Fruit fly (Drosophila melanogaster) whole organism, embryonic: ENCODE measurements around the gene Sfp79B.

Experiments used
- Antp ChIP-seq: fragments of 200-800 bp; sonication (Bioruptor generic); optimal IDR thresholded peaks from 3 replicates; lab custom pipeline; 2016; ENCODE audit warnings: missing biosample characterization, missing genetic modification characterization
- Asciz ChIP-seq: fragments of 200-800 bp; sonication (Bioruptor generic); optimal IDR thresholded peaks from 2 replicates; lab custom pipeline; 2017; ENCODE audit warnings: missing biosample characterization, mild to moderate bottlenecking, missing genetic modification characterization, missing genetic modification reagents
- Awh ChIP-seq: fragments of 200-800 bp; sonication (Bioruptor generic); IDR thresholded peaks from 2 replicates; pipeline ENCODE4, ENCODE4 v1.3.6; 2022; ENCODE audit warnings: missing biosample characterization, missing genetic modification characterization
- B-H1 ChIP-seq: fragments of 200-800 bp; sonication (Bioruptor generic); IDR thresholded peaks from 3 replicates; pipeline ENCODE4 v1.3.6; 2022; ENCODE audit warnings: missing biosample characterization, missing genetic modification characterization
- B-H2 ChIP-seq: fragments of 200-800 bp; sonication (Bioruptor generic); optimal IDR thresholded peaks from 2 replicates; lab custom pipeline; 2018; ENCODE audit warnings: missing biosample characterization, mild to moderate bottlenecking, missing genetic modification characterization
- BtbVII ChIP-seq: fragments of 200-800 bp; sonication (Bioruptor generic); optimal IDR thresholded peaks from 3 replicates; lab custom pipeline; 2017; ENCODE audit warnings: missing biosample characterization, mild to moderate bottlenecking, missing genetic modification characterization
- CG10959 ChIP-seq: fragments of 200-800 bp; sonication (Bioruptor generic); IDR thresholded peaks from 2 replicates; pipeline ENCODE4 v1.3.6; 2022; ENCODE audit warnings: missing biosample characterization, missing genetic modification characterization
- CG11456 ChIP-seq: fragments of 200-800 bp; sonication (Bioruptor generic); IDR thresholded peaks from 3 replicates; pipeline ENCODE4 v1.3.6; 2022; ENCODE audit warnings: missing biosample characterization, missing genetic modification characterization
- CG11696 ChIP-seq: fragments of 200-800 bp; sonication (Bioruptor generic); IDR thresholded peaks from 2 replicates; pipeline ENCODE4 v1.3.6; 2022; ENCODE audit warnings: missing biosample characterization, missing genetic modification characterization
- CG13624 ChIP-seq: fragments of 200-800 bp; sonication (Bioruptor generic); optimal IDR thresholded peaks from 2 replicates; lab custom pipeline; 2016; ENCODE audit warnings: missing biosample characterization, missing genetic modification characterization
- CG13775 ChIP-seq: fragments of 200-800 bp; sonication (Bioruptor generic); optimal IDR thresholded peaks from 3 replicates; lab custom pipeline; 2017; ENCODE audit warnings: missing biosample characterization, mild to moderate bottlenecking, missing genetic modification characterization
- CG15011 ChIP-seq: fragments of 200-800 bp; sonication (Bioruptor generic); optimal IDR thresholded peaks from 3 replicates; lab custom pipeline; 2018; ENCODE audit warnings: missing biosample characterization, mild to moderate bottlenecking, missing genetic modification characterization
- CG15073 ChIP-seq: fragments of 200-800 bp; sonication (Bioruptor generic); optimal IDR thresholded peaks from 2 replicates; lab custom pipeline; 2016; ENCODE audit warnings: missing biosample characterization, missing genetic modification characterization
- CG2129 ChIP-seq: fragments of 200-800 bp; sonication (Bioruptor generic); IDR thresholded peaks from 2 replicates; pipeline ENCODE4 v1.3.6; 2022; ENCODE audit warnings: missing biosample characterization, missing genetic modification characterization; ENCODE audit not compliant: partially characterized antibody
- CG34422 ChIP-seq: fragments of 200-800 bp; sonication (Bioruptor generic); IDR thresholded peaks from 3 replicates; pipeline ENCODE4 v1.3.6; 2022; ENCODE audit warnings: missing biosample characterization, missing genetic modification characterization
- CG42726 ChIP-seq: fragments of 200-800 bp; sonication (Bioruptor generic); IDR thresholded peaks from 2 replicates; pipeline ENCODE4 v1.3.6; 2022; ENCODE audit warnings: missing biosample characterization, missing genetic modification characterization; ENCODE audit not compliant: partially characterized antibody
- CG4360 ChIP-seq: fragments of 200-800 bp; sonication (Bioruptor generic); IDR thresholded peaks from 2 replicates; pipeline ENCODE4 v1.3.6; 2022; ENCODE audit warnings: missing biosample characterization, missing genetic modification characterization
- CG4707 ChIP-seq: fragments of 200-800 bp; sonication (Bioruptor generic); optimal IDR thresholded peaks from 2 replicates; lab custom pipeline; 2018; ENCODE audit warnings: missing biosample characterization, mild to moderate bottlenecking, missing genetic modification characterization, moderate library complexity
- CG5180 ChIP-seq: fragments of 200-800 bp; sonication (Bioruptor generic); optimal IDR thresholded peaks from 3 replicates; lab custom pipeline; 2017; ENCODE audit warnings: missing biosample characterization, missing genetic modification characterization, mild to moderate bottlenecking, moderate library complexity, missing genetic modification reagents
- CG5245 ChIP-seq: fragments of 200-800 bp; sonication (Bioruptor generic); optimal IDR thresholded peaks from 3 replicates; lab custom pipeline; 2016; ENCODE audit warnings: missing biosample characterization, missing genetic modification characterization
- CG7987 ChIP-seq: fragments of 200-800 bp; sonication (Bioruptor generic); optimal IDR thresholded peaks from 2 replicates; lab custom pipeline; 2018; ENCODE audit warnings: missing biosample characterization, mild to moderate bottlenecking, missing genetic modification characterization, moderate library complexity
- CTCF ChIP-seq: fragments of 200-800 bp; sonication (Bioruptor generic); optimal IDR thresholded peaks from 2 replicates; lab custom pipeline; 2017; ENCODE audit warnings: missing biosample characterization, mild to moderate bottlenecking, missing genetic modification characterization, moderate library complexity
- Camta ChIP-seq: fragments of 200-800 bp; sonication (Bioruptor generic); optimal IDR thresholded peaks from 2 replicates; lab custom pipeline; 2016; ENCODE audit warnings: missing biosample characterization, missing genetic modification characterization
- Chrac-16 ChIP-seq: fragments of 200-800 bp; sonication (Bioruptor generic); optimal IDR thresholded peaks from 3 replicates; lab custom pipeline; 2016; ENCODE audit warnings: missing biosample characterization, missing genetic modification characterization
- D19A ChIP-seq: fragments of 200-800 bp; optimal IDR thresholded peaks from 3 replicates; lab custom pipeline; 2019; ENCODE audit warnings: missing biosample characterization, mild to moderate bottlenecking, missing genetic modification characterization, moderate library complexity
- Dfd ChIP-seq, 2 experiments: fragments of >200 bp; optimal IDR thresholded peaks; 2 replicates each; lab custom pipeline; 2017; ENCODE audit warnings: missing biosample characterization in 2 of 2, missing genetic modification characterization in 2 of 2
- Elba2 ChIP-seq: fragments of 200-800 bp; sonication (Bioruptor generic); optimal IDR thresholded peaks from 3 replicates; lab custom pipeline; 2016; ENCODE audit warnings: missing biosample characterization, missing genetic modification characterization
- Hsf ChIP-seq: fragments of 200-800 bp; sonication (Bioruptor generic); optimal IDR thresholded peaks from 3 replicates; lab custom pipeline; 2016; ENCODE audit warnings: missing biosample characterization, missing genetic modification characterization
- Meics ChIP-seq: fragments of 200-800 bp; sonication (Bioruptor generic); optimal IDR thresholded peaks from 2 replicates; lab custom pipeline; 2017; ENCODE audit warnings: missing biosample characterization, mild to moderate bottlenecking, missing genetic modification characterization
- NFAT ChIP-seq: fragments of 200-800 bp; sonication (Bioruptor generic); IDR thresholded peaks from 2 replicates; pipeline ENCODE4 v1.3.6; 2022; ENCODE audit warnings: missing biosample characterization, missing genetic modification characterization
- Oaz ChIP-seq: fragments of 200-800 bp; sonication (Bioruptor generic); IDR thresholded peaks from 2 replicates; pipeline ENCODE4 v1.3.6; 2022; ENCODE audit warnings: missing biosample characterization, missing genetic modification characterization
- Optix ChIP-seq: fragments of 200-800 bp; sonication (Bioruptor generic); IDR thresholded peaks from 3 replicates; pipeline ENCODE4 v1.3.6; 2022; ENCODE audit warnings: missing biosample characterization, missing genetic modification characterization
- Poxn ChIP-seq: fragments of 200-800 bp; sonication (Bioruptor generic); IDR thresholded peaks from 2 replicates; pipeline ENCODE4 v1.3.6; 2022; ENCODE audit warnings: missing biosample characterization, missing genetic modification characterization
- Side ChIP-seq: fragments of 200-800 bp; sonication (Bioruptor generic); optimal IDR thresholded peaks from 2 replicates; lab custom pipeline; 2016; ENCODE audit warnings: missing biosample characterization, missing genetic modification characterization
- Six4 ChIP-seq: fragments of 200-800 bp; sonication (Bioruptor generic); optimal IDR thresholded peaks from 2 replicates; lab custom pipeline; 2016; ENCODE audit warnings: missing biosample characterization, missing genetic modification characterization
- ab ChIP-seq: fragments of 200-800 bp; sonication (Bioruptor generic); optimal IDR thresholded peaks from 2 replicates; lab custom pipeline; 2016; ENCODE audit warnings: missing biosample characterization, missing genetic modification characterization
- bigmax ChIP-seq: fragments of 200-800 bp; sonication (Bioruptor generic); optimal IDR thresholded peaks from 2 replicates; lab custom pipeline; 2018; ENCODE audit warnings: missing biosample characterization, mild to moderate bottlenecking, missing genetic modification characterization
- bsh ChIP-seq, 2 experiments: fragments of 200-800 bp; sonication (Bioruptor generic); optimal IDR thresholded peaks; 2 replicates each; lab custom pipeline; 2017 to 2018; ENCODE audit warnings: mild to moderate bottlenecking in 2 of 2, missing biosample characterization in 2 of 2, missing genetic modification characterization in 2 of 2, moderate library complexity in 1 of 2
- cato ChIP-seq: fragments of 200-800 bp; sonication (Bioruptor generic); optimal IDR thresholded peaks from 2 replicates; lab custom pipeline; 2016; ENCODE audit warnings: missing biosample characterization, missing genetic modification characterization, borderline replicate concordance
- corto ChIP-seq: fragments of 200-800 bp; sonication (Bioruptor generic); optimal IDR thresholded peaks from 2 replicates; lab custom pipeline; 2016; ENCODE audit warnings: missing biosample characterization, mild to moderate bottlenecking, missing genetic modification characterization, moderate library complexity
- fd3F ChIP-seq: fragments of 200-800 bp; sonication (Bioruptor generic); optimal IDR thresholded peaks from 2 replicates; lab custom pipeline; 2018; ENCODE audit warnings: missing biosample characterization, mild to moderate bottlenecking, missing genetic modification characterization, moderate library complexity
- gcm ChIP-seq: fragments of 200-800 bp; sonication (Bioruptor generic); optimal IDR thresholded peaks from 2 replicates; lab custom pipeline; 2019; ENCODE audit warnings: missing biosample characterization, mild to moderate bottlenecking, missing genetic modification characterization, moderate library complexity
- insv ChIP-seq, 2 experiments: fragments of 200-800 bp; sonication (Bioruptor generic); optimal IDR thresholded peaks; 3 replicates each; lab custom pipeline; 2016 to 2018; ENCODE audit warnings: missing biosample characterization in 2 of 2, missing genetic modification characterization in 2 of 2
- ken ChIP-seq: fragments of 200-800 bp; sonication (Bioruptor generic); IDR thresholded peaks from 3 replicates; pipeline ENCODE4 v1.3.6; 2022; ENCODE audit warnings: missing biosample characterization, missing genetic modification characterization
- org-1 ChIP-seq: fragments of 200-800 bp; sonication (Bioruptor generic); optimal IDR thresholded peaks from 2 replicates; lab custom pipeline; 2017; ENCODE audit warnings: missing biosample characterization, missing genetic modification characterization
- pb ChIP-seq: fragments of 200-800 bp; sonication (Bioruptor generic); optimal IDR thresholded peaks from 3 replicates; lab custom pipeline; 2016; ENCODE audit warnings: missing biosample characterization, missing genetic modification characterization
- sc ChIP-seq, 3 experiments: fragments of >200 bp in 2 of 3; fragments of 200-800 bp in 1 of 3; sonication (Bioruptor generic) in 1 of 3; optimal IDR thresholded peaks; 2 replicates in 2 of 3; 3 replicates in 1 of 3; lab custom pipeline; 2017; ENCODE audit warnings: mild to moderate bottlenecking in 1 of 3, missing biosample characterization in 1 of 3, missing genetic modification characterization in 1 of 3, missing genetic modification reagents in 1 of 3
- schlank ChIP-seq: fragments of 200-800 bp; sonication (Bioruptor generic); optimal IDR thresholded peaks from 2 replicates; lab custom pipeline; 2018; ENCODE audit warnings: missing biosample characterization, mild to moderate bottlenecking, missing genetic modification characterization
- sim ChIP-seq: fragments of 200-800 bp; sonication (Bioruptor generic); IDR thresholded peaks from 2 replicates; pipeline ENCODE4 v1.3.6; 2022; ENCODE audit warnings: missing biosample characterization, missing genetic modification characterization
- sima ChIP-seq: fragments of 200-800 bp; sonication (Bioruptor generic); optimal IDR thresholded peaks from 2 replicates; lab custom pipeline; 2016; ENCODE audit warnings: missing biosample characterization, missing genetic modification characterization
- twi ChIP-seq: fragments of 200-800 bp; optimal IDR thresholded peaks from 2 replicates; lab custom pipeline; 2019; ENCODE audit warnings: missing biosample characterization, mild to moderate bottlenecking, missing genetic modification characterization, moderate library complexity

The Sfp79B gene

dm6 chr3L:22071687-22072394 is 8.3 kb upstream of the Sfp79B start, which contains the start of gene CG7139 (continued):
- TF ChIP-seq Meics (GFP tag; lab: Kevin White, UChicago) (no peak), CG5180 (no peak), twi (tag; lab: Kevin White, UChicago) (no peak), org-1 (GFP tag; lab: Kevin White, UChicago) (no peak), B-H1 (GFP tag; lab: Robert Waterston, UW) (no peak), D19A (tag; lab: Kevin White, UChicago) (peak; percentile 58), ab (GFP tag; lab: Kevin White, UChicago) (no peak), CG2129 (GFP tag; lab: Robert Waterston, UW) (0 out of 2 replicates have a peak, but pooled peaks have one; percentile 22), CG10959 (GFP tag; lab: Robert Waterston, UW) (no peak), B-H2 (GFP tag; lab: Kevin White, UChicago) (no peak), ken (no peak), sc (optimal IDR thresholded peaks at IDR 0.05; lab: Kevin White, UChicago) (no peak), sc (GFP tag; optimal IDR thresholded peaks at IDR 0.05; lab: Kevin White, UChicago) (no peak), bsh (GFP tag; optimal IDR thresholded peaks at IDR 0.05; lab: Kevin White, UChicago) (no peak), Side (no peak), sim (GFP tag; lab: Robert Waterston, UW) (no peak), schlank (no peak), CG15073 (GFP tag; lab: Kevin White, UChicago) (peak; percentile 73), BtbVII (no peak), CG15011 (no peak), CG42726 (peak; percentile 14; the same call in 1 of the 2 replicates), Antp (no peak), sima (GFP tag; lab: Kevin White, UChicago) (no peak), Hsf (GFP tag; lab: Kevin White, UChicago) (no peak), Camta (GFP tag; lab: Kevin White, UChicago) (no peak), Elba2 (GFP tag; lab: Kevin White, UChicago) (no peak), Oaz (no peak), Awh (GFP tag; lab: Robert Waterston, UW) (no peak), insv (GFP tag; optimal IDR thresholded peaks at IDR 0.05; lab: Kevin White, UChicago) (no peak), corto (GFP tag; lab: Kevin White, UChicago) (peak; percentile 21), CTCF (GFP tag; lab: Kevin White, UChicago) (no peak), Chrac-16 (no peak), CG34422 (GFP tag; lab: Robert Waterston, UW) (peak; percentile 42; the same call in 1 of the 3 replicates), Six4 (GFP tag; lab: Kevin White, UChicago) (no peak), gcm (GFP tag; lab: Kevin White, UChicago) (no peak), Dfd (GFP tag; optimal IDR thresholded peaks at IDR 0.05; lab: Kevin White, UChicago) (no peak), CG11696 (no peak), Optix (GFP tag; lab: Robert Waterston, UW) (no peak), bigmax (GFP tag; lab: Kevin White, UChicago) (no peak), CG4360 (GFP tag; lab: Robert Waterston, UW) (no peak), CG11456 (GFP tag; lab: Robert Waterston, UW) (no peak), pb (GFP tag; lab: Kevin White, UChicago) (no peak), CG7987 (no peak), Poxn (GFP tag; lab: Robert Waterston, UW) (no peak), CG5245 (GFP tag; lab: Kevin White, UChicago) (no peak), fd3F (GFP tag; lab: Kevin White, UChicago) (no peak), CG4707 (GFP tag; lab: Kevin White, UChicago) (no peak), CG13624 (no peak), Asciz (GFP tag; lab: Kevin White, UChicago) (no peak), NFAT (GFP tag; lab: Robert Waterston, UW) (no peak), cato (GFP tag; lab: Kevin White, UChicago) (no peak), CG13775 (GFP tag; lab: Kevin White, UChicago) (peak; percentile 9)
